Fruit fly (Drosophila melanogaster) whole organism, embryonic: ENCODE measurements around the gene Rnp4F.
A peak's percentile ranks its signal among the peaks of the same experiment; 100 is the strongest.

ENCODE experiments used
- Abd-B ChIP-seq: fragments of 200-800 bp; sonication (Bioruptor generic); optimal IDR thresholded peaks from 2 replicates; lab custom pipeline; 2018; ENCODE audit warnings: missing biosample characterization, mild to moderate bottlenecking, missing genetic modification characterization, moderate library complexity
- CG11504 ChIP-seq: fragments of 200-800 bp; sonication (Bioruptor generic); optimal IDR thresholded peaks from 3 replicates; lab custom pipeline; 2019; ENCODE audit warnings: missing biosample characterization, mild to moderate bottlenecking, missing genetic modification characterization, moderate library complexity
- CG11696 ChIP-seq: fragments of 200-800 bp; sonication (Bioruptor generic); IDR thresholded peaks from 2 replicates; pipeline ENCODE4 v1.3.6; 2022; ENCODE audit warnings: missing biosample characterization, missing genetic modification characterization
- CG1233 ChIP-seq: fragments of 200-800 bp; sonication (Bioruptor generic); optimal IDR thresholded peaks from 4 replicates; lab custom pipeline; 2018; ENCODE audit warnings: missing biosample characterization, mild to moderate bottlenecking, missing genetic modification characterization
- CG12391 ChIP-seq: fragments of 200-800 bp; sonication (Bioruptor generic); optimal IDR thresholded peaks from 3 replicates; lab custom pipeline; 2018; ENCODE audit warnings: missing biosample characterization, mild to moderate bottlenecking, missing genetic modification characterization, moderate library complexity
- CG13123 ChIP-seq: fragments of 200-800 bp; sonication (Bioruptor generic); optimal IDR thresholded peaks from 2 replicates; lab custom pipeline; 2016; ENCODE audit warnings: missing biosample characterization, missing genetic modification characterization
- CG16779 ChIP-seq: fragments of 200-800 bp; sonication (Bioruptor generic); IDR thresholded peaks from 2 replicates; pipeline ENCODE4 v1.3.6; 2022; ENCODE audit warnings: missing biosample characterization, missing genetic modification characterization
- CG16863 ChIP-seq: fragments of 200-800 bp; sonication (Bioruptor generic); optimal IDR thresholded peaks from 3 replicates; lab custom pipeline; 2016; ENCODE audit warnings: missing biosample characterization, missing genetic modification characterization
- CG17802 ChIP-seq: fragments of 200-800 bp; sonication (Bioruptor generic); optimal IDR thresholded peaks from 2 replicates; lab custom pipeline; 2018; ENCODE audit warnings: missing biosample characterization, mild to moderate bottlenecking, missing genetic modification characterization, moderate library complexity
- CG1832 ChIP-seq: fragments of 200-800 bp; sonication (Bioruptor generic); optimal IDR thresholded peaks from 2 replicates; lab custom pipeline; 2017; ENCODE audit warnings: missing biosample characterization, mild to moderate bottlenecking, missing genetic modification characterization, inconsistent platforms
- CG33557 ChIP-seq: fragments of 200-800 bp; sonication (Bioruptor generic); optimal IDR thresholded peaks from 2 replicates; lab custom pipeline; 2019; ENCODE audit warnings: missing biosample characterization, mild to moderate bottlenecking, missing genetic modification characterization, moderate library complexity
- CG4328 ChIP-seq: fragments of 200-800 bp; sonication (Bioruptor generic); optimal IDR thresholded peaks from 3 replicates; lab custom pipeline; 2017; ENCODE audit warnings: missing biosample characterization, missing genetic modification reagents, missing genetic modification characterization
- CG4424 ChIP-seq: fragments of 200-800 bp; sonication (Bioruptor generic); optimal IDR thresholded peaks from 3 replicates; lab custom pipeline; 2016; ENCODE audit warnings: missing biosample characterization, missing genetic modification characterization
- CG4707 ChIP-seq: fragments of 200-800 bp; sonication (Bioruptor generic); optimal IDR thresholded peaks from 2 replicates; lab custom pipeline; 2018; ENCODE audit warnings: missing biosample characterization, mild to moderate bottlenecking, missing genetic modification characterization, moderate library complexity
- CG6854 ChIP-seq: fragments of 200-800 bp; sonication (Bioruptor generic); optimal IDR thresholded peaks from 3 replicates; lab custom pipeline; 2017; ENCODE audit warnings: missing biosample characterization, mild to moderate bottlenecking, missing genetic modification characterization
- CG7963 ChIP-seq: fragments of 200-800 bp; sonication (Bioruptor generic); IDR thresholded peaks from 3 replicates; pipeline ENCODE4 v1.3.6; 2022; ENCODE audit warnings: missing biosample characterization, missing genetic modification characterization; ENCODE audit not compliant: partially characterized antibody
- CG8359 ChIP-seq: fragments of 200-800 bp; sonication (Bioruptor generic); optimal IDR thresholded peaks from 2 replicates; lab custom pipeline; 2017; ENCODE audit warnings: missing biosample characterization, mild to moderate bottlenecking, missing genetic modification characterization, borderline replicate concordance
- CG8388 ChIP-seq: fragments of 200-800 bp; sonication (Bioruptor generic); optimal IDR thresholded peaks from 2 replicates; lab custom pipeline; 2019; ENCODE audit warnings: missing biosample characterization, mild to moderate bottlenecking, missing genetic modification characterization, moderate library complexity
- CG9215 ChIP-seq: fragments of 200-800 bp; sonication (Bioruptor generic); IDR thresholded peaks from 2 replicates; pipeline ENCODE4 v1.3.6; 2022; ENCODE audit warnings: missing biosample characterization, missing genetic modification characterization
- CHES-1-like ChIP-seq: fragments of 200-800 bp; sonication (Bioruptor generic); optimal IDR thresholded peaks from 2 replicates; lab custom pipeline; 2016; ENCODE audit warnings: missing biosample characterization, missing genetic modification characterization
- CTCF ChIP-seq: fragments of 200-800 bp; sonication (Bioruptor generic); optimal IDR thresholded peaks from 2 replicates; lab custom pipeline; 2017; ENCODE audit warnings: missing biosample characterization, mild to moderate bottlenecking, missing genetic modification characterization, moderate library complexity
- Drgx ChIP-seq: fragments of 200-800 bp; sonication (Bioruptor generic); IDR thresholded peaks from 2 replicates; pipeline ENCODE4 v1.3.6; 2022; ENCODE audit warnings: missing biosample characterization, missing genetic modification characterization
- HLH4C ChIP-seq: fragments of 200-800 bp; sonication (Bioruptor generic); IDR thresholded peaks from 3 replicates; pipeline ENCODE4 v1.3.6; 2022; ENCODE audit warnings: missing biosample characterization, missing genetic modification characterization; ENCODE audit not compliant: partially characterized antibody
- Hand ChIP-seq: fragments of 200-800 bp; sonication (Bioruptor generic); optimal IDR thresholded peaks from 2 replicates; lab custom pipeline; 2017; ENCODE audit warnings: mild to moderate bottlenecking, missing biosample characterization, missing genetic modification reagents, missing genetic modification characterization
- HmgZ ChIP-seq: fragments of 200-800 bp; sonication (Bioruptor generic); optimal IDR thresholded peaks from 2 replicates; lab custom pipeline; 2018; ENCODE audit warnings: missing biosample characterization, mild to moderate bottlenecking, missing genetic modification characterization
- Hr3 ChIP-seq: fragments of 200-800 bp; sonication (Bioruptor generic); optimal IDR thresholded peaks from 3 replicates; lab custom pipeline; 2016; ENCODE audit warnings: missing biosample characterization, missing genetic modification characterization
- Scr ChIP-seq: fragments of 200-800 bp; sonication (Bioruptor generic); IDR thresholded peaks from 2 replicates; pipeline ENCODE4 v1.3.6; 2022; ENCODE audit warnings: missing biosample characterization, missing genetic modification characterization; ENCODE audit not compliant: partially characterized antibody
- Six4 ChIP-seq: fragments of 200-800 bp; sonication (Bioruptor generic); optimal IDR thresholded peaks from 2 replicates; lab custom pipeline; 2016; ENCODE audit warnings: missing biosample characterization, missing genetic modification characterization
- Xbp1 ChIP-seq: fragments of 200-800 bp; sonication (Bioruptor generic); optimal IDR thresholded peaks from 3 replicates; lab custom pipeline; 2016; ENCODE audit warnings: missing biosample characterization, mild to moderate bottlenecking, missing genetic modification characterization
- cg ChIP-seq: fragments of 200-800 bp; sonication (Bioruptor generic); optimal IDR thresholded peaks from 3 replicates; lab custom pipeline; 2019; ENCODE audit warnings: missing biosample characterization, mild to moderate bottlenecking, missing genetic modification characterization, moderate library complexity
- corto ChIP-seq: fragments of 200-800 bp; sonication (Bioruptor generic); optimal IDR thresholded peaks from 2 replicates; lab custom pipeline; 2016; ENCODE audit warnings: missing biosample characterization, mild to moderate bottlenecking, missing genetic modification characterization, moderate library complexity
- crol ChIP-seq: fragments of 200-800 bp; sonication (Bioruptor generic); IDR thresholded peaks from 2 replicates; pipeline ENCODE4 v1.3.6; 2022; ENCODE audit warnings: missing biosample characterization, missing genetic modification characterization
- dmrt99B ChIP-seq: fragments of 200-800 bp; sonication (Bioruptor generic); optimal IDR thresholded peaks from 2 replicates; lab custom pipeline; 2018; ENCODE audit warnings: missing biosample characterization, mild to moderate bottlenecking, missing genetic modification characterization, moderate library complexity
- fru ChIP-seq: fragments of >200 bp; optimal IDR thresholded peaks from 2 replicates; lab custom pipeline; 2017
- gcm2 ChIP-seq: fragments of 200-800 bp; sonication (Bioruptor generic); optimal IDR thresholded peaks from 2 replicates; lab custom pipeline; 2016; ENCODE audit warnings: missing biosample characterization, missing genetic modification characterization
- grn ChIP-seq: fragments of 200-800 bp; sonication (Bioruptor generic); optimal IDR thresholded peaks from 3 replicates; lab custom pipeline; 2017; ENCODE audit warnings: missing biosample characterization, missing genetic modification characterization
- hbn ChIP-seq: fragments of 200-800 bp; sonication (Bioruptor generic); IDR thresholded peaks from 2 replicates; pipeline ENCODE4 v1.3.6; 2022; ENCODE audit warnings: missing biosample characterization, missing genetic modification characterization; ENCODE audit not compliant: partially characterized antibody
- inv ChIP-seq: fragments of 200-800 bp; sonication (Bioruptor generic); IDR thresholded peaks from 2 replicates; pipeline ENCODE4 v1.3.6; 2022; ENCODE audit warnings: missing biosample characterization, missing genetic modification characterization; ENCODE audit not compliant: partially characterized antibody
- jing ChIP-seq: fragments of 200-800 bp; sonication (Bioruptor generic); optimal IDR thresholded peaks from 2 replicates; lab custom pipeline; 2018; ENCODE audit warnings: missing biosample characterization, mild to moderate bottlenecking, missing genetic modification characterization
- luna ChIP-seq: fragments of 200-800 bp; sonication (Bioruptor generic); optimal IDR thresholded peaks from 2 replicates; lab custom pipeline; 2016; ENCODE audit warnings: missing biosample characterization, missing genetic modification characterization
- maf-S ChIP-seq: fragments of 200-800 bp; sonication (Bioruptor generic); optimal IDR thresholded peaks from 2 replicates; lab custom pipeline; 2016; ENCODE audit warnings: missing biosample characterization, missing genetic modification characterization
- nau ChIP-seq: fragments of 200-800 bp; sonication (Bioruptor generic); optimal IDR thresholded peaks from 3 replicates; lab custom pipeline; 2017; ENCODE audit warnings: missing biosample characterization, mild to moderate bottlenecking, missing genetic modification characterization, missing genetic modification reagents
- pnt ChIP-seq: fragments of 200-800 bp; sonication (Bioruptor generic); optimal IDR thresholded peaks from 3 replicates; lab custom pipeline; 2016; ENCODE audit warnings: missing biosample characterization, missing genetic modification characterization
- prd ChIP-seq, 3 experiments: fragments of >200 bp in 2 of 3; fragments of 200-800 bp in 1 of 3; sonication (Bioruptor generic) in 1 of 3; optimal IDR thresholded peaks in 2 of 3; IDR thresholded peaks in 1 of 3; 2 replicates in 2 of 3; 3 replicates in 1 of 3; pipeline versions ENCODE4 v1.3.6 to Lab custom; 2017 to 2022; ENCODE audit warnings: missing biosample characterization in 1 of 3, missing genetic modification characterization in 1 of 3
- so ChIP-seq: fragments of 200-800 bp; sonication (Bioruptor generic); IDR thresholded peaks from 3 replicates; pipeline ENCODE4 v1.3.6; 2022; ENCODE audit warnings: missing biosample characterization, missing genetic modification characterization
- sob ChIP-seq: fragments of 200-800 bp; sonication (Bioruptor generic); IDR thresholded peaks from 2 replicates; pipeline ENCODE4 v1.3.6; 2022; ENCODE audit warnings: missing biosample characterization, missing genetic modification characterization
- stwl ChIP-seq: fragments of 200-800 bp; sonication (Bioruptor generic); optimal IDR thresholded peaks from 3 replicates; lab custom pipeline; 2018; ENCODE audit warnings: missing biosample characterization, mild to moderate bottlenecking, missing genetic modification characterization, moderate library complexity
- trem ChIP-seq: fragments of 200-800 bp; optimal IDR thresholded peaks from 3 replicates; lab custom pipeline; 2019; ENCODE audit warnings: missing biosample characterization, mild to moderate bottlenecking, missing genetic modification characterization, moderate library complexity
- vvl ChIP-seq: fragments of 200-800 bp; sonication (Bioruptor generic); IDR thresholded peaks from 2 replicates; pipeline ENCODE4 v1.3.6; 2022; ENCODE audit warnings: missing biosample characterization, missing genetic modification characterization
- zen2 ChIP-seq: fragments of 200-800 bp; sonication (Bioruptor generic); IDR thresholded peaks from 3 replicates; pipeline ENCODE4 v1.3.6; 2022; ENCODE audit warnings: missing biosample characterization, missing genetic modification characterization; ENCODE audit not compliant: partially characterized antibody

Gene Rnp4F

dm6 chrX:5336722-5337121 lies 14.2 kb upstream of the Rnp4F start (continued):
- 0 out of 2 replicates have a peak, but pooled peaks have one; percentile 14 for TF ChIP-seq CG11696
- TF ChIP-seq stwl (tag; lab: Kevin White, UChicago), result no peak
- TF ChIP-seq fru (lab: Kevin White, UChicago), result no peak
- TF ChIP-seq CG11504 (tag; lab: Kevin White, UChicago), result peak; percentile 71
- TF ChIP-seq Xbp1 (GFP tag; lab: Kevin White, UChicago), result peak; percentile 5
- TF ChIP-seq Hr3 (GFP tag; lab: Kevin White, UChicago), result no peak
- no peak for TF ChIP-seq Six4 (GFP tag; lab: Kevin White, UChicago)
- TF ChIP-seq CG4707 (GFP tag; lab: Kevin White, UChicago), result no peak
- no peak for TF ChIP-seq trem (tag; lab: Kevin White, UChicago)
- TF ChIP-seq jing (GFP tag; lab: Kevin White, UChicago), result no peak
- TF ChIP-seq Scr (GFP tag; lab: Robert Waterston, UW), result no peak
- TF ChIP-seq CG12391 (tag; lab: Kevin White, UChicago), result peak; percentile 37
- peak; percentile 50; the same call in 1 of the 2 replicates for TF ChIP-seq Drgx (GFP tag; lab: Robert Waterston, UW)
- no peak for TF ChIP-seq CG1832 (GFP tag; lab: Kevin White, UChicago)
- no peak for TF ChIP-seq crol (GFP tag; lab: Robert Waterston, UW)
- peak; percentile 1 for TF ChIP-seq CG8388 (GFP tag; lab: Kevin White, UChicago)
- no peak for TF ChIP-seq CG4424 (GFP tag; lab: Kevin White, UChicago)
- 0 out of 2 replicates have a peak, but pooled peaks have one; percentile 20 for TF ChIP-seq sob (GFP tag; lab: Robert Waterston, UW)
- TF ChIP-seq CHES-1-like (GFP tag; lab: Kevin White, UChicago), result no peak
- no peak for TF ChIP-seq hbn (GFP tag; lab: Robert Waterston, UW)
- TF ChIP-seq CG17802 (tag; lab: Kevin White, UChicago), result no peak
- no peak for TF ChIP-seq CG13123 (GFP tag; lab: Kevin White, UChicago)
- no peak for TF ChIP-seq gcm2
- TF ChIP-seq pnt (GFP tag; lab: Kevin White, UChicago), result no peak
- no peak for TF ChIP-seq zen2
- TF ChIP-seq HLH4C (GFP tag; lab: Robert Waterston, UW), result no peak
- TF ChIP-seq luna (GFP tag; lab: Kevin White, UChicago), result no peak
- peak; percentile 27 for TF ChIP-seq Abd-B (GFP tag; lab: Kevin White, UChicago)
- TF ChIP-seq CG16779 (GFP tag; lab: Robert Waterston, UW), result no peak
- no peak for TF ChIP-seq CG9215 (GFP tag; lab: Robert Waterston, UW)
- TF ChIP-seq maf-S (GFP tag; lab: Kevin White, UChicago), result no peak
- TF ChIP-seq inv (GFP tag; lab: Robert Waterston, UW), result no peak
- peak; percentile 20 for TF ChIP-seq cg
- no peak for TF ChIP-seq prd (optimal IDR thresholded peaks at IDR 0.05; lab: Kevin White, UChicago)
- TF ChIP-seq prd (GFP tag; IDR thresholded peaks at IDR 0.05; lab: Robert Waterston, UW), result peak; percentile 33; the same call in 1 of the 3 replicates
- TF ChIP-seq CG4328 (GFP tag; lab: Kevin White, UChicago), result peak; percentile 5
- peak; percentile 40 for TF ChIP-seq CG1233 (GFP tag; lab: Kevin White, UChicago)
- TF ChIP-seq nau (GFP tag; lab: Kevin White, UChicago), result peak; percentile 10
- TF ChIP-seq CG16863 (GFP tag; lab: Kevin White, UChicago), result no peak
- peak; percentile 38 for TF ChIP-seq HmgZ
- peak; percentile 36 for TF ChIP-seq CG6854 (GFP tag; lab: Kevin White, UChicago)
- 0 out of 2 replicates have a peak, but pooled peaks have one; percentile 40 for TF ChIP-seq vvl (GFP tag; lab: Robert Waterston, UW)
- TF ChIP-seq so (GFP tag; lab: Robert Waterston, UW), result no peak
- TF ChIP-seq CG33557 (GFP tag; lab: Kevin White, UChicago), result no peak
- TF ChIP-seq CTCF (GFP tag; lab: Kevin White, UChicago), result no peak
- TF ChIP-seq corto (GFP tag; lab: Kevin White, UChicago), result no peak
- TF ChIP-seq grn (GFP tag; lab: Kevin White, UChicago), result no peak
- peak; percentile 61 for TF ChIP-seq dmrt99B
- no peak for TF ChIP-seq CG7963 (GFP tag; lab: Robert Waterston, UW)
- peak; percentile 71 for TF ChIP-seq Hand (GFP tag; lab: Kevin White, UChicago)
- no peak for TF ChIP-seq CG8359 (GFP tag; lab: Kevin White, UChicago)
